Worm (Caenorhabditis elegans) whole organism, L3 larva: ENCODE measurements around the gene btb-7.

Experiments used
- egl-5 ChIP-seq: fragments of 150-350 bp; optimal IDR thresholded peaks from 2 replicates; lab custom pipeline; 2017; ENCODE audit warnings: missing biosample characterization, missing genetic modification reagents, missing genetic modification characterization, inconsistent platforms
- lin-39 ChIP-seq: fragments of 150-350 bp; optimal IDR thresholded peaks from 2 replicates; lab custom pipeline; 2018; ENCODE audit warnings: missing biosample characterization, missing genetic modification reagents, missing genetic modification characterization
- mdl-1 ChIP-seq: fragments of 150-350 bp; optimal IDR thresholded peaks from 2 replicates; lab custom pipeline; 2014; ENCODE audit warnings: missing biosample characterization, missing genetic modification characterization
- nhr-77 ChIP-seq: fragments of 150-350 bp; optimal IDR thresholded peaks from 2 replicates; lab custom pipeline; 2014; ENCODE audit warnings: missing biosample characterization, missing genetic modification characterization
- skn-1 ChIP-seq: fragments of 150-350 bp; optimal IDR thresholded peaks from 2 replicates; lab custom pipeline; 2014; ENCODE audit warnings: missing biosample characterization, missing genetic modification characterization

ce11 chrII:1709959-1710358 is 3.1 kb upstream of the btb-7 start, which contains the start of gene fbxa-184:
- TF ChIP-seq lin-39 = no peak
- TF ChIP-seq mdl-1 = no peak
- TF ChIP-seq egl-5 (tag; lab: Kevin White, UChicago) = no peak
- TF ChIP-seq skn-1 (tag; lab: Kevin White, UChicago) = no peak
- no peak for TF ChIP-seq nhr-77
